Worm (Caenorhabditis elegans) whole organism, young adult: ENCODE data around the gene F10E9.12.

ENCODE experiments used
- F10E7.11 ChIP-seq: sonication (generic microtip); optimal IDR thresholded peaks from 2 replicates; lab custom pipeline; 2017; ENCODE audit warnings: mild to moderate bottlenecking, missing genetic modification characterization, moderate library complexity, missing compliant biosample characterization
- F37B4.10 ChIP-seq: fragments of 200-800 bp; sonication (Bioruptor generic); IDR thresholded peaks from 2 replicates; pipeline ENCODE4 v1.3.6; 2022; ENCODE audit warnings: missing genetic modification characterization, missing compliant biosample characterization
- K11D2.4 ChIP-seq: fragments of 200-800 bp; sonication (Bioruptor generic); IDR thresholded peaks from 2 replicates; pipeline ENCODE4 v1.3.6; 2022; ENCODE audit warnings: missing genetic modification reagents, missing genetic modification characterization, missing compliant biosample characterization
- ceh-100 ChIP-seq: fragments of 200-800 bp; sonication (Bioruptor generic); IDR thresholded peaks from 2 replicates; pipeline ENCODE4 v1.3.6; 2022; ENCODE audit warnings: missing genetic modification reagents, missing genetic modification characterization, missing compliant biosample characterization
- lin-35 ChIP-seq, 3 experiments: fragments of 150-350 bp in 2 of 3; sonication (generic microtip) in 1 of 3; optimal IDR thresholded peaks; 2 replicates each; lab custom pipeline; 2014 to 2018; ENCODE audit warnings: missing biosample characterization in 3 of 3, missing genetic modification characterization in 3 of 3, missing genetic modification reagents in 3 of 3
- sea-2 ChIP-seq: fragments of 200-800 bp; sonication (Bioruptor generic); IDR thresholded peaks from 2 replicates; pipeline ENCODE4 v1.3.6; 2022; ENCODE audit warnings: missing genetic modification characterization, missing compliant biosample characterization
- tbp1 ChIP-seq: fragments of 200-800 bp; sonication (Bioruptor generic); optimal IDR thresholded peaks from 2 replicates; lab custom pipeline; 2018; ENCODE audit warnings: mild to moderate bottlenecking, missing genetic modification characterization, missing compliant biosample characterization
- unc-62 ChIP-seq: fragments of 150-350 bp; optimal IDR thresholded peaks from 2 replicates; lab custom pipeline; 2014; ENCODE audit warnings: missing biosample characterization, missing genetic modification reagents, missing genetic modification characterization

DNA sequence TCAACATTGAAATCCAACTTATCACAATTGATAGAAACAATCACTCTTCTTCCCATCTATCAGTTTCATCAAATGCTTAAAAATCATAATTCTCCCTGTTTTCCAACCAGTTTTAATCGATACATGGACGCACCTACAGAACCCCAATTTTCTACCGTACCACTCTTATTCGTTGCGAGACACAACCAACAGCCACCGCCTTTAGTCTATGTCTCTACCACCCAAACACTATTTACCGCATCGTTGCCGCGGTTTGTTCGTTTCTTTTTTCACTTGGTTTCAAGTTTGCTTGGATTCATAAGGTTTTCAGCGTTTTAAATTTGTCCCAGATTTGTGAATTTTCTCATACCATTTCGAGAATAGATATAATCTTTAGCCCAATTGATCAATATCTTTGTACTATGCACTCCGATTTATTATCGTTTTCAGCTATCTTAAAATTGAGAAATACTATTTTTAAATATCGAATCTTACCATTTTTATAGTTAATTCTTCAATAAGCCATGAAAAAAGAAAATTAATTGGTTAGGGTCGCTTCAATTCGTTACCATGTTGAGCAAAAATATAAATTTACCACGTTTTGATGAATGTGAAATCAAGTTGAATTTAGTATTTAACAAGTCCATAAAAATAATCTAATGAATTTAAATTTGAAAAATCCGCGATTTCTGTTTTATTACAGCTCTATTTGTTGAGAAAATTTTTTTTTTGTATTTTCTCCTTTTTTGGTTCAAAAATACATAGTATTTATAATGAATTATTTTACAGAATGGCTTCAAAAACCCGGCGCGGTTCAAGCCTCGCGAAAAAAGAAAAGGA, 13.9 kb upstream of the F10E9.12 start, which contains the start of gene F10E9.3:
- TF ChIP-seq F10E7.11 (tag; lab: Kevin White, UChicago), result no peak
- TF ChIP-seq ceh-100, result no peak
- TF ChIP-seq K11D2.4, result no peak
- TF ChIP-seq tbp1 (GFP tag; lab: Kevin White, UChicago), result no peak
- TF ChIP-seq lin-35 (GFP tag; optimal IDR thresholded peaks at IDR 0.05; lab: Kevin White, UChicago), result no peak
- no peak for TF ChIP-seq unc-62 (GFP tag; lab: Kevin White, UChicago)
- no peak for TF ChIP-seq F37B4.10 (GFP tag; lab: Robert Waterston, UW)
- no peak for TF ChIP-seq sea-2 (GFP tag; lab: Robert Waterston, UW)
